Worm (Caenorhabditis elegans) whole organism, L4 larva: ENCODE measurements around the gene twk-31.

Source experiments
- F26F4.8 ChIP-seq: fragments of 200-800 bp; sonication (Bioruptor generic); conservative IDR thresholded peaks from 2 replicates; pipeline ENCODE4 v1.3.6; 2022; ENCODE audit warnings: missing genetic modification characterization, missing compliant biosample characterization
- R02D3.7 ChIP-seq: fragments of 150-350 bp; sonication (generic microtip); optimal IDR thresholded peaks from 3 replicates; lab custom pipeline; 2014; ENCODE audit warnings: missing biosample characterization, missing genetic modification characterization
- aly-2 ChIP-seq: sonication (generic microtip); optimal IDR thresholded peaks from 2 replicates; lab custom pipeline; 2018; ENCODE audit warnings: missing biosample characterization, missing genetic modification characterization
- ces-1 ChIP-seq: fragments of 150-350 bp; sonication (generic microtip); optimal IDR thresholded peaks from 4 replicates; lab custom pipeline; 2014; ENCODE audit warnings: missing biosample characterization, missing genetic modification reagents, missing genetic modification characterization
- daf-12 ChIP-seq: fragments of 150-350 bp; optimal IDR thresholded peaks from 2 replicates; lab custom pipeline; 2014; ENCODE audit warnings: missing biosample characterization, missing genetic modification reagents, missing genetic modification characterization
- lin-15B ChIP-seq: fragments of 150-350 bp; sonication (generic microtip); optimal IDR thresholded peaks from 3 replicates; lab custom pipeline; 2014; ENCODE audit warnings: missing biosample characterization, missing genetic modification characterization
- pha-4 ChIP-seq, 2 experiments: fragments of 150-350 bp in 1 of 2; fragments of 200-800 bp in 1 of 2; sonication (Bioruptor generic) in 1 of 2; IDR thresholded peaks in 1 of 2; optimal IDR thresholded peaks in 1 of 2; 2 replicates each; pipeline versions ENCODE4 v1.3.6 to Lab custom; 2014 to 2022; ENCODE audit warnings: missing genetic modification characterization in 2 of 2, missing genetic modification reagents in 2 of 2, missing biosample characterization in 1 of 2, missing compliant biosample characterization in 1 of 2
- spr-3 ChIP-seq: fragments of 200-800 bp; sonication (Bioruptor generic); optimal IDR thresholded peaks from 2 replicates; lab custom pipeline; 2018; ENCODE audit warnings: mild to moderate bottlenecking, missing genetic modification characterization, missing compliant biosample characterization
- tag-97 ChIP-seq: fragments of 200-800 bp; sonication (Bioruptor generic); IDR thresholded peaks from 2 replicates; pipeline ENCODE4 v1.3.6; 2022; ENCODE audit warnings: missing genetic modification characterization, missing compliant biosample characterization
- zfp-3 ChIP-seq: fragments of 200-800 bp; sonication (Bioruptor generic); conservative IDR thresholded peaks from 2 replicates; pipeline ENCODE4 v1.3.6; 2022; ENCODE audit warnings: missing genetic modification reagents, missing genetic modification characterization, missing compliant biosample characterization

- no peak for TF ChIP-seq spr-3
- no peak for TF ChIP-seq aly-2 (tag; lab: Kevin White, UChicago)
- no peak for TF ChIP-seq tag-97 (GFP tag; lab: Robert Waterston, UW)
- no peak for TF ChIP-seq ces-1 (GFP tag; lab: Kevin White, UChicago)
- no peak for TF ChIP-seq lin-15B (tag; lab: Kevin White, UChicago)
- TF ChIP-seq R02D3.7, result no peak
- no peak for TF ChIP-seq zfp-3 (GFP tag; lab: Robert Waterston, UW)
- no peak for TF ChIP-seq daf-12
- no peak for TF ChIP-seq F26F4.8 (GFP tag; lab: Robert Waterston, UW)
- TF ChIP-seq pha-4 (GFP tag; IDR thresholded peaks at IDR 0.05; lab: Robert Waterston, UW), result no peak
- no peak for TF ChIP-seq pha-4 (tag; optimal IDR thresholded peaks at IDR 0.05; lab: Kevin White, UChicago)
Observed at ce11 chrIII:11405049-11405448, 5.4 kb upstream of the twk-31 start, which contains the start of gene Y47D3B.4.
